Worm (Caenorhabditis elegans) whole organism, late embryonic: ENCODE measurements around the gene acdh-6.

Experiments used
- C08G9.2 ChIP-seq: sonication (generic microtip); optimal IDR thresholded peaks from 2 replicates; lab custom pipeline; 2016; ENCODE audit warnings: mild to moderate bottlenecking, missing genetic modification characterization, moderate library complexity, missing compliant biosample characterization
- C38D4.7 ChIP-seq: fragments of 200-800 bp; sonication (Bioruptor generic); optimal IDR thresholded peaks from 2 replicates; lab custom pipeline; 2018; ENCODE audit warnings: mild to moderate bottlenecking, missing genetic modification characterization, moderate library complexity, missing compliant biosample characterization
- K09A11.1 ChIP-seq: sonication (generic microtip); optimal IDR thresholded peaks from 2 replicates; lab custom pipeline; 2017; ENCODE audit warnings: antibody characterized with exemption, mild to moderate bottlenecking, missing genetic modification characterization, missing compliant biosample characterization; ENCODE audit not compliant: insufficient read depth
- T23F11.4 ChIP-seq: fragments of 200-800 bp; sonication (Bioruptor generic); optimal IDR thresholded peaks from 2 replicates; lab custom pipeline; 2018; ENCODE audit warnings: mild to moderate bottlenecking, missing genetic modification characterization, missing compliant biosample characterization
- Y22D7AL.16 ChIP-seq: sonication (generic microtip); optimal IDR thresholded peaks from 2 replicates; lab custom pipeline; 2016; ENCODE audit warnings: missing genetic modification characterization, missing compliant biosample characterization
- ceh-14 ChIP-seq: sonication (generic microtip); optimal IDR thresholded peaks from 2 replicates; lab custom pipeline; 2016; ENCODE audit warnings: missing genotype, missing genetic modification characterization, missing compliant biosample characterization
- ceh-18 ChIP-seq: sonication (generic microtip); optimal IDR thresholded peaks from 2 replicates; lab custom pipeline; 2016; ENCODE audit warnings: missing genetic modification characterization, missing compliant biosample characterization
- ceh-19 ChIP-seq: fragments of 200-800 bp; sonication (Bioruptor generic); optimal IDR thresholded peaks from 2 replicates; lab custom pipeline; 2018; ENCODE audit warnings: mild to moderate bottlenecking, missing genetic modification characterization, missing compliant biosample characterization
- ceh-2 ChIP-seq: sonication (generic microtip); optimal IDR thresholded peaks from 2 replicates; lab custom pipeline; 2016; ENCODE audit warnings: missing genotype, missing genetic modification characterization, missing compliant biosample characterization
- ceh-22 ChIP-seq: sonication (generic microtip); optimal IDR thresholded peaks from 2 replicates; lab custom pipeline; 2017; ENCODE audit warnings: missing biosample characterization, missing genetic modification characterization
- ceh-30 ChIP-seq: fragments of 150-350 bp; optimal IDR thresholded peaks from 2 replicates; lab custom pipeline; 2014; ENCODE audit warnings: missing biosample characterization, missing genetic modification characterization
- ceh-31 ChIP-seq: sonication (generic microtip); optimal IDR thresholded peaks from 2 replicates; lab custom pipeline; 2016; ENCODE audit warnings: missing genetic modification characterization, missing compliant biosample characterization
- ceh-6 ChIP-seq: fragments of 200-800 bp; sonication (Bioruptor generic); optimal IDR thresholded peaks from 2 replicates; lab custom pipeline; 2018; ENCODE audit warnings: mild to moderate bottlenecking, missing genetic modification characterization, missing compliant biosample characterization
- che-1 ChIP-seq: sonication (generic microtip); optimal IDR thresholded peaks from 2 replicates; lab custom pipeline; 2016; ENCODE audit warnings: mild to moderate bottlenecking, missing genetic modification characterization, missing compliant biosample characterization
- dve-1 ChIP-seq: sonication (generic microtip); optimal IDR thresholded peaks from 2 replicates; lab custom pipeline; 2017; ENCODE audit warnings: antibody characterized with exemption, mild to moderate bottlenecking, missing genetic modification characterization, missing compliant biosample characterization
- elt-2 ChIP-seq: sonication (generic microtip); optimal IDR thresholded peaks from 2 replicates; lab custom pipeline; 2016; ENCODE audit warnings: missing genetic modification reagents, missing genetic modification characterization, missing compliant biosample characterization
- ets-4 ChIP-seq: sonication (generic microtip); optimal IDR thresholded peaks from 2 replicates; lab custom pipeline; 2016; ENCODE audit warnings: missing genetic modification characterization, missing compliant biosample characterization
- fkh-6 ChIP-seq: sonication (generic microtip); optimal IDR thresholded peaks from 2 replicates; lab custom pipeline; 2016; ENCODE audit warnings: missing genetic modification characterization, missing compliant biosample characterization
- gmeb-2 ChIP-seq: sonication (generic microtip); optimal IDR thresholded peaks from 2 replicates; lab custom pipeline; 2016; ENCODE audit warnings: missing genetic modification characterization, inconsistent platforms, missing compliant biosample characterization
- hlh-15 ChIP-seq: sonication (generic microtip); optimal IDR thresholded peaks from 2 replicates; lab custom pipeline; 2016; ENCODE audit warnings: missing genetic modification characterization, missing compliant biosample characterization
- hlh-30 ChIP-seq: sonication (generic microtip); optimal IDR thresholded peaks from 2 replicates; lab custom pipeline; 2017; ENCODE audit warnings: antibody characterized with exemption, missing genetic modification characterization, missing compliant biosample characterization; ENCODE audit not compliant: insufficient read depth
- hlh-8 ChIP-seq: sonication (generic microtip); optimal IDR thresholded peaks from 2 replicates; lab custom pipeline; 2016; ENCODE audit warnings: missing genotype, missing genetic modification characterization, missing compliant biosample characterization
- lim-6 ChIP-seq: sonication (generic microtip); optimal IDR thresholded peaks from 2 replicates; lab custom pipeline; 2016; ENCODE audit warnings: missing genetic modification characterization, missing compliant biosample characterization
- lin-11 ChIP-seq: fragments of 200-800 bp; sonication (Bioruptor generic); optimal IDR thresholded peaks from 2 replicates; lab custom pipeline; 2018; ENCODE audit warnings: mild to moderate bottlenecking, missing genetic modification characterization, missing compliant biosample characterization
- mec-3 ChIP-seq: sonication (generic microtip); optimal IDR thresholded peaks from 2 replicates; lab custom pipeline; 2016; ENCODE audit warnings: borderline replicate concordance, missing genetic modification characterization, missing compliant biosample characterization
- nhr-11 ChIP-seq: fragments of 150-350 bp; optimal IDR thresholded peaks from 2 replicates; lab custom pipeline; 2014; ENCODE audit warnings: missing biosample characterization, missing genetic modification characterization
- npax-4 ChIP-seq: sonication (generic microtip); optimal IDR thresholded peaks from 2 replicates; lab custom pipeline; 2016; ENCODE audit warnings: missing genetic modification characterization, missing compliant biosample characterization
- odd-2 ChIP-seq: sonication (generic microtip); optimal IDR thresholded peaks from 2 replicates; lab custom pipeline; 2017; ENCODE audit warnings: antibody characterized with exemption, mild to moderate bottlenecking, missing genetic modification characterization, missing compliant biosample characterization
- pat-9 ChIP-seq: fragments of 200-800 bp; sonication (Bioruptor generic); optimal IDR thresholded peaks from 2 replicates; lab custom pipeline; 2018; ENCODE audit warnings: mild to moderate bottlenecking, missing genetic modification characterization, moderate library complexity, missing compliant biosample characterization
- pha-2 ChIP-seq: sonication (generic microtip); optimal IDR thresholded peaks from 2 replicates; lab custom pipeline; 2017; ENCODE audit warnings: mild to moderate bottlenecking, missing genetic modification characterization, missing compliant biosample characterization
- pha-4 ChIP-seq: fragments of 150-350 bp; optimal IDR thresholded peaks from 2 replicates; lab custom pipeline; 2018; ENCODE audit warnings: missing biosample characterization, missing genetic modification reagents, missing genetic modification characterization
- ref-2 ChIP-seq: sonication (generic microtip); optimal IDR thresholded peaks from 2 replicates; lab custom pipeline; 2016; ENCODE audit warnings: missing genetic modification characterization, missing compliant biosample characterization
- sdc-2 ChIP-seq: sonication (generic microtip); optimal IDR thresholded peaks from 2 replicates; lab custom pipeline; 2016; ENCODE audit warnings: missing genotype, missing genetic modification characterization, missing compliant biosample characterization
- sox-2 ChIP-seq: fragments of 200-800 bp; sonication (Bioruptor generic); IDR thresholded peaks from 2 replicates; pipeline ENCODE4 v1.3.6; 2022; ENCODE audit warnings: missing genetic modification reagents, missing genetic modification characterization, missing compliant biosample characterization
- sox-4 ChIP-seq: sonication (generic microtip); optimal IDR thresholded peaks from 2 replicates; lab custom pipeline; 2017; ENCODE audit warnings: mild to moderate bottlenecking, missing genetic modification characterization, inconsistent platforms, missing compliant biosample characterization
- syd-9 ChIP-seq: sonication (generic microtip); optimal IDR thresholded peaks from 2 replicates; lab custom pipeline; 2016; ENCODE audit warnings: mild to moderate bottlenecking, missing genetic modification characterization, moderate library complexity, missing compliant biosample characterization
- tbx-2 ChIP-seq: sonication (generic microtip); optimal IDR thresholded peaks from 2 replicates; lab custom pipeline; 2016; ENCODE audit warnings: missing genetic modification characterization, missing compliant biosample characterization
- tbx-7 ChIP-seq: sonication (generic microtip); optimal IDR thresholded peaks from 2 replicates; lab custom pipeline; 2016; ENCODE audit warnings: missing genotype, missing genetic modification characterization, missing compliant biosample characterization
- unc-3 ChIP-seq, 2 experiments: fragments of 200-800 bp in 1 of 2; sonication (Bioruptor generic) in 1 of 2; sonication (generic microtip) in 1 of 2; conservative IDR thresholded peaks in 1 of 2; optimal IDR thresholded peaks in 1 of 2; 2 replicates each; pipeline versions ENCODE4 v1.3.6 to Lab custom; 2016 to 2022; ENCODE audit warnings: missing compliant biosample characterization in 2 of 2, missing genetic modification characterization in 2 of 2, missing genetic modification reagents in 1 of 2
- unc-42 ChIP-seq: sonication (generic microtip); optimal IDR thresholded peaks from 2 replicates; lab custom pipeline; 2016; ENCODE audit warnings: missing genotype, missing genetic modification characterization, missing compliant biosample characterization
- unc-55 ChIP-seq: sonication (generic microtip); optimal IDR thresholded peaks from 2 replicates; lab custom pipeline; 2017; ENCODE audit warnings: missing biosample characterization, missing genetic modification reagents, missing genetic modification characterization
- unc-86 ChIP-seq: sonication (generic microtip); optimal IDR thresholded peaks from 2 replicates; lab custom pipeline; 2016; ENCODE audit warnings: missing genetic modification characterization, missing compliant biosample characterization
- zip-5 ChIP-seq: sonication (generic microtip); optimal IDR thresholded peaks from 2 replicates; lab custom pipeline; 2016; ENCODE audit warnings: missing genetic modification characterization, missing compliant biosample characterization
- ztf-16 ChIP-seq: sonication (generic microtip); optimal IDR thresholded peaks from 2 replicates; lab custom pipeline; 2017; ENCODE audit warnings: missing genetic modification characterization, missing compliant biosample characterization

Gene acdh-6

ce11 chrIII:8520589-8520988, 40.3 kb upstream of the acdh-6 start:
- TF ChIP-seq mec-3 (no peak), pha-4 (tag; lab: Kevin White, UChicago) (no peak)

DNA sequence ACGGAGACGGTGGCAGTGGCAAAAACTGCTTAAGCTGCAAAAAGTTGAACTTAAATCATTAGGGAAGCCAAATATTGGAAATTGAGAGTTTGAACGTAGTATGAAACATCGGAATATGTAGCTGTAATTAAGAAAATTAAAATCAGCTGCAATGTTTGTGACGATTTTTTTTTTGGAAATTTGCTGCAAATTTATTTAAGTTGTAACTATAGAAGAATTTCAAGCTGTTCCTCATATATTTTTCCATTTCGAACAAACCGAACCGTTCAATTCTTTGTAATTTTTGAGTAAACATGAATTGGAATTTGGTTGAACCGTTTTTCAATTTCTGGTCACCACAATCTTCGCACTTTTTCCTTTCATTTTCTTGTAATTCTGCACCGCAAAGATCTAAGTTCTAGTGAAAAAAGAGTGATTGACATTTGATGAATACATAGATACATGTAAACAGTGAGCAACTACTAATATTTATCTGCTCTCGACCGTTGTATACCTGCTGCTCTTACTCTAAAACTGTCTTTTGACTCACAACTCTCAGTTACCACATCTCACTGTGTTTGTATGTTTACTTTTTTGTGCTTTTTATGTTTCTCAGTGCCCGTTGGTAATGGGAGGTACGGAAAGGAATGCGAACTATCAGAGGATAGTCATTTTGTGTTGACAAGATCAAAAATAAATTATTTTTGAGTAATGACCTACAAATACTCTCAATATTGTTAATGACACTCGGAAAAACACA, 39.1 kb upstream of the acdh-6 start:
- TF ChIP-seq pha-2 (tag; lab: Kevin White, UChicago) (no peak), gmeb-2 (tag; lab: Kevin White, UChicago) (no peak), npax-4 (no peak), ets-4 (tag; lab: Kevin White, UChicago) (no peak), ceh-22 (tag; lab: Kevin White, UChicago) (no peak), pha-4 (tag; lab: Kevin White, UChicago) (no peak), sdc-2 (no peak), sox-2 (GFP tag; lab: Robert Waterston, UW) (no peak), dve-1 (tag; lab: Kevin White, UChicago) (no peak), sox-4 (no peak), tbx-7 (tag; lab: Kevin White, UChicago) (no peak), elt-2 (no peak), ceh-18 (no peak), ceh-19 (no peak), hlh-8 (tag; lab: Kevin White, UChicago) (no peak)

- TF ChIP-seq unc-55 (GFP tag; lab: Kevin White, UChicago) = no peak
- no peak for TF ChIP-seq ceh-22 (tag; lab: Kevin White, UChicago)
- TF ChIP-seq ceh-19 = no peak
- TF ChIP-seq syd-9 = no peak
- TF ChIP-seq npax-4 = no peak
- TF ChIP-seq lim-6 (tag; lab: Kevin White, UChicago) = no peak
- no peak for TF ChIP-seq ceh-18
- TF ChIP-seq che-1 = no peak
- TF ChIP-seq nhr-11 (tag; lab: Kevin White, UChicago) = no peak
These were observed 36.2 kb upstream of the acdh-6 start, which contains the start of gene idpp-15 for ce11 chrIII:8524773-8525172. Gene idpp-15 (plus strand): TSS chrIII:8525073.

DNA sequence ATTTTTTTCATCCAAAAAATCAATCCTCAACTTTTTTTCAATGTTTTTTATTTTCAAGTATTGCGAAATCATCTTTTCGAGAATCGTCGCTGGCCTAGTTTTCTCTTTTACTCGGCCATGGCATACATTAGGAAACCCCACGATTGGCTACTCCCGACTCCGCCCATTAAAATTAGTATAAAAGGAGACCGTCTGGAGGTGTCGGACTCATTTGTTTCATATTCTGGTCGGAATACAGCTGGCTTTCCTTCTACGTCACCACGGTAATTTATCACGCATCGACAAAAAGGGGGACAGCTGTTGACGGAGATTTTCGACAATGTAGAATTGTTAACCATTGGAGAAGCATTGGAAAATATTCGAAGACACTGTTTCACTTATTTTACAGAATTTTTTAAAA, 31.9 kb upstream of the acdh-6 start:
- TF ChIP-seq ztf-16 (tag; lab: Kevin White, UChicago) (no peak), tbx-2 (tag; lab: Kevin White, UChicago) (peak; percentile 74), ref-2 (tag; lab: Kevin White, UChicago) (peak; percentile 58), pha-2 (tag; lab: Kevin White, UChicago) (no peak), fkh-6 (tag; lab: Kevin White, UChicago) (peak; percentile 46), Y22D7AL.16 (tag; lab: Kevin White, UChicago) (no peak), ceh-19 (no peak), unc-3 (GFP tag; conservative IDR thresholded peaks at IDR 0.05; lab: Robert Waterston, UW) (no peak), unc-3 (tag; optimal IDR thresholded peaks at IDR 0.05; lab: Kevin White, UChicago) (no peak), lin-11 (tag; lab: Kevin White, UChicago) (no peak), unc-86 (tag; lab: Kevin White, UChicago) (no peak), pat-9 (tag; lab: Kevin White, UChicago) (no peak), odd-2 (no peak), unc-42 (tag; lab: Kevin White, UChicago) (peak; percentile 23), sdc-2 (peak; percentile 2), ceh-31 (tag; lab: Kevin White, UChicago) (peak; percentile 90), npax-4 (no peak), T23F11.4 (no peak), zip-5 (tag; lab: Kevin White, UChicago) (peak; percentile 1), tbx-7 (tag; lab: Kevin White, UChicago) (peak; percentile 63), hlh-8 (tag; lab: Kevin White, UChicago) (no peak), ceh-14 (tag; lab: Kevin White, UChicago) (no peak), unc-55 (GFP tag; lab: Kevin White, UChicago) (peak; percentile 57), ceh-2 (tag; lab: Kevin White, UChicago) (peak; percentile 75), K09A11.1 (tag; lab: Kevin White, UChicago) (peak; percentile 14), lim-6 (tag; lab: Kevin White, UChicago) (peak; percentile 39), hlh-30 (tag; lab: Kevin White, UChicago) (no peak), C08G9.2 (tag; lab: Kevin White, UChicago) (peak; percentile 82), ceh-30 (no peak), hlh-15 (no peak), C38D4.7 (GFP tag; lab: Kevin White, UChicago) (no peak), nhr-11 (tag; lab: Kevin White, UChicago) (no peak), ceh-22 (tag; lab: Kevin White, UChicago) (no peak), ceh-6 (GFP tag; lab: Kevin White, UChicago) (no peak)
